Worm (Caenorhabditis elegans): ENCODE data around the gene rgl-1.

The rgl-1 gene

DNA sequence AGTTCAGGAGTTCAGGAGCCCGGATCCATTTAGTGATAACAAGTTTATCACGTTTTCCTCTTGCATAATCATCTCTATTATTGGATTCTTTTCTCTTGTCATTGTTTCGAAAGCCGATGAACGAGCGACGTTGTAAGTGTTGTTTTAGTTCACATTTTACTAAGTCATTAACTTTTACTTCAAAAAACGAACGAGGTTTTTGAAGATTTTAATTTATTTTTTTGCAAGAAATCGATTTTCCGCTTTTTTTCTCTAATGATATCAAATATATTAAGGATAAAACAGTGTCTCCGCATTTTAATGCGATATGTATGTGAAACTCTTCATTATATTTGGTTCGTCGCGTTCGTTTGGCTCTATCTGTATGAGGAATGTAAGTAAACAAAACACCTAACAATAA, 15.4 kb downstream of the rgl-1 start, which contains the start of gene F28B4.1:
Gene F28B4.1 (plus strand): TSS at position 301 of the 400 bp plus-strand sequence.
- no peak for TF ChIP-seq mec-3 (tag; optimal IDR thresholded peaks at IDR 0.05; ENCODE audit: borderline replicate concordance)
- TF ChIP-seq F13H6.1 (tag; optimal IDR thresholded peaks at IDR 0.05) = no peak
- no peak for TF ChIP-seq ref-2 (tag; optimal IDR thresholded peaks at IDR 0.05)
- TF ChIP-seq rnt-1 (tag; optimal IDR thresholded peaks at IDR 0.05) = no peak
- TF ChIP-seq syd-9 (tag; optimal IDR thresholded peaks at IDR 0.05) = no peak
- no peak for TF ChIP-seq tbx-7 (tag; optimal IDR thresholded peaks at IDR 0.05)
- no peak for TF ChIP-seq ahr-1 (tag; optimal IDR thresholded peaks at IDR 0.05)
- no peak for TF ChIP-seq ceh-6 (GFP tag; optimal IDR thresholded peaks at IDR 0.05)
- TF ChIP-seq ceh-48 (tag; optimal IDR thresholded peaks at IDR 0.05) = no peak
- no peak for TF ChIP-seq ceh-9 (tag; optimal IDR thresholded peaks at IDR 0.05)

DNA sequence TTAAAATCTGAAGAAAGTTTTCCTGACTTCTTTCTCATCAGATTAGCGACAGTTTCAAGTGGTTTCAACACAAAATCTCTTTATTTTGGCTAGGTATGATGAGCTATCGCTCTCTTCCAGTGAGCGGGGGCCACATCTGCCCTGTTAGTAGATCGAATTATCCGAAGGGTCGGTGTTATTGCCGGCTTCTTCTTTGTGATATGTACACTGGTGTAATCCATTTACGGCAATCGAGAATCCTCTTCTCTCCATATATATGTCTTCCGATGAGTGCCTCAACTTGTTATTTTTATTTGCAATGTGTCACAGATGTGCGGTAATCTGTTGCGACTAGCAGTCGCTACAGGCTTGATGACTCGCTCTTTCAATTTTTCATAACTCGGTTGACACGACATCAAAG, 17.8 kb downstream of the rgl-1 start:
- peak; percentile 75 for TF ChIP-seq unc-42 (tag; optimal IDR thresholded peaks at IDR 0.05)
- no peak for TF ChIP-seq sdc-2 (tag; optimal IDR thresholded peaks at IDR 0.05)

DNA sequence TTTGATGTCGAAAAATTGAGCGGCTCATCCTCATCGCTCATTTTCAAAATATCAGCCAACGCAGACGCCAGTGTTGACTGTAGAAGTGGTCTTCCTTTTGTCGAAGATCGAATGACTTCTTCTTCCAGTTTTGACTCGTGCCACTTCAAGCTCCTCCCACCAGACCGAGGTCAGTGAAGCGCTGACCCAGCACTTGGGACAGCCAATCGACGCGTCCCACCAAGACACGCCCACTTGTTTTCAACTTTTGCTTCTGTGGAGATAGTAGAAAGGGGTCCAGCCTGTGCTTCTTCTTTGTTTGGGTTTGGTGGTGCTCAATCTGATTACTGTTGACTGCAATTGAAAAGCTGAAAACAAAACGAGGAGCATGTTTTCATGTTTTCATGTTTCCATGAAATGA, 20.9 kb downstream of the rgl-1 start, which contains the start of gene fax-1:
Gene fax-1 (minus strand): TSS at position 101 of the 400 bp plus-strand sequence.
- TF ChIP-seq ttx-3 (tag; optimal IDR thresholded peaks at IDR 0.05) (no peak), elt-2 (tag; optimal IDR thresholded peaks at IDR 0.05) (no peak), unc-42 (tag; optimal IDR thresholded peaks at IDR 0.05) (peak; percentile 7), hlh-15 (tag; optimal IDR thresholded peaks at IDR 0.05) (no peak), fax-1 (tag; optimal IDR thresholded peaks at IDR 0.05) (no peak), lim-6 (tag; optimal IDR thresholded peaks at IDR 0.05) (no peak)

DNA sequence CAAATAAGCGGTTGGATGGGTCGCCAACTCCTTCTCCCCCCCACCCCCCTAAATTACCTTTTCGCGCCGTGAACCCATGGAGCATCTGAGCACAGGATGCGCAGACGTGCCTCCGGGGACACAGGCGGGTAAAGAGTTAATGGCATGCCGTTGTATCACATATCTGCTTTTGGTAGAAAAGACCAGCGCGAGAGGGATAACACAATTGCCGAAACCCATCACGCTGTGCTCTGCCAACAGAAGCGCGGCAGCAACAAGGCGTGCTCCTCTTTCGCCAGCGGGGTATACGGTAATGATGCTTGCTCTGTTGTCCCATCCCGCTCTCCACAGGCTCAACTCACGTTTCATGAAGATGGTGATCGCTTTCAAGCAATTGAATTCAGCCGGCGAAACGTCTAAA, 22.8 kb downstream of the rgl-1 start:
- TF ChIP-seq pag-3 (tag; optimal IDR thresholded peaks at IDR 0.05; ENCODE audit: borderline replicate concordance) (no peak), unc-42 (tag; optimal IDR thresholded peaks at IDR 0.05) (peak; percentile 60), ceh-31 (tag; optimal IDR thresholded peaks at IDR 0.05) (peak; percentile 10)

DNA sequence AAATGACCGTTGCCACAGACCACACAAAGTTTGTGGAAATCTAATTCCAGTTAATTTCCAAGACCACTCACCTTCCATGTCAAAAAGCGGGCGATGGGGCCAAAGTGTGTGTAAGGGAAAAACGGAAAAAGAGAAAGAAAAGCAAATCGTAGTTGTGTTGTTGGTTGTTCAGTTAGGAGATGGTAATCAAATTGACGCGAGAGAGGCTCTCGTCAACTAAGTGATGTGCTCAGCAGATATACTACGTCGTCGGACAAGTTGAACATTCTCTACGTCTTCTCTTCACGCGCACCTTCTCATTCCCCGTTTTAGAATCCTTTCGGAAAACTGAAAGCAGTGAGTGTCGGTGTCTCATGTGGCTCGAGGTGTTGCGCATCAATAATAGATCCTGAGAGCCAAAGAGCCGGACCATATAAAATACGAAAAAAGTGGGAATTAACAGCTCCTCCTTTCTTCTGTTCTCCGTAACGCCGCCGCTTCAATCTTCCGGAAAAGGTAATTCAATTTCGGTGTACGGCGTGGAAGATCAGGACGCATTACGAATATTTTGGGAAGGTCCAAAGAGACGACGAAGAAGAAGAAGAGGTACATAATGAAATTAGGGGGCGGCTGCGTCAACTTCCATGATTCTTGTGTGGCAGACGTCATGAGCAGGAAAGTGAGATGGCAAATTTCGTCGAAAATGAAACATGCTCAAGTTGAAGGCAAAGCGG, 28.7 kb downstream of the rgl-1 start:
- TF ChIP-seq ceh-31 (tag; optimal IDR thresholded peaks at IDR 0.05) (peak; percentile 28), K02D7.2 (tag; optimal IDR thresholded peaks at IDR 0.05) (no peak), unc-42 (tag; optimal IDR thresholded peaks at IDR 0.05) (peak; percentile 94), fkh-10 (GFP tag; optimal IDR thresholded peaks at IDR 0.05) (peak; percentile 23)

DNA sequence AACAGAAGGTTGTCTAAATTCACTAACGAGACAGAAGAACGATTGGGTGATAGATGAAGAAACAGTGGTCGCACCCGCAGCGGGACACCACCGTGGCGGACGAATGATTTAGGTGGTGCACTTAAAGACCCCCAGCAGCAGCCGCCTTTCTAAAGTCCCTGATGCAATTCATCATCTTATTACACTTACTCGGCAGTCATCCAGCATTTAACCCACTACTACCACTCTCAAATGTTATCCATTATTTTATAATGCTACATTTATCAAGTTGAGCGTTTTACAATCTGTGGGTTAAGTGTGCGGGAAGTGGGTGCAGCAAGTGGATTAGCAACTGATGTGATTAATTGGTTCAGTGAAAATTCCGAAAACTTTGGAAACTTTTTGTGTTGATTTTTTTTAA, 30.0 kb downstream of the rgl-1 start:
- TF ChIP-seq unc-86 (tag; optimal IDR thresholded peaks at IDR 0.05) = no peak
- TF ChIP-seq unc-55 (GFP tag; optimal IDR thresholded peaks at IDR 0.05) = peak; percentile 79
- no peak for TF ChIP-seq nhr-11 (tag; optimal IDR thresholded peaks at IDR 0.05)
- TF ChIP-seq hlh-8 (tag; optimal IDR thresholded peaks at IDR 0.05) = no peak
- TF ChIP-seq tbx-2 (tag; optimal IDR thresholded peaks at IDR 0.05) = no peak
- TF ChIP-seq nhr-232 (tag; optimal IDR thresholded peaks at IDR 0.05) = no peak
- peak; percentile 44 for TF ChIP-seq unc-42 (tag; optimal IDR thresholded peaks at IDR 0.05)
- TF ChIP-seq rnt-1 (tag; optimal IDR thresholded peaks at IDR 0.05) = peak; percentile 40
- no peak for TF ChIP-seq pqm-1 (tag; optimal IDR thresholded peaks at IDR 0.05)
- TF ChIP-seq F13H6.1 (tag; optimal IDR thresholded peaks at IDR 0.05) = no peak

DNA sequence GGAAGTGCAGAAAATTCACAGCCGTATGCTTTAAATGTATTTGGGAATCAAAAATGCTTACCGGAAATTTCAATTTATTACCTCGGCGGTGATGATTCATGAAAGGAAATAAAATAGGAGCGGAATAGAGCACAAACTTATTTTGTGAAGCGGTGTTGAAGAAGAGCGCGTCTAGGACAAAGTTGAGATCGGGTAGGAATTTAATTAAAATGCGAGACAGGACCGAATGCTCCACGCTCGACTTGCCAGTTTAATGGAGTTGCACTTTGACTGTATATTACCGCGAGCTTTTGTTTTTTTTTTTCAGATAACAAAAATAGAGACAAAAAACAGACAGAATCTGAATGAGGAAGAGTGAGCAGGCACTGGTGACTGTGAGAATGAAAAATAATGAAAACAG, 35.5 kb downstream of the rgl-1 start:
- no peak for TF ChIP-seq nhr-232 (tag; optimal IDR thresholded peaks at IDR 0.05)
- peak; percentile 63 for TF ChIP-seq unc-42 (tag; optimal IDR thresholded peaks at IDR 0.05)
